Worm (Caenorhabditis elegans): ENCODE results near the gene C35A5.5.

ce11 chrV:10464160-10464559 lies 41.5 kb upstream of the C35A5.5 start:
- TF ChIP-seq ztf-29 (GFP tag; IDR thresholded peaks at IDR 0.05) (no peak), flt-1 (GFP tag; IDR thresholded peaks at IDR 0.05) (no peak), cog-1 (tag; optimal IDR thresholded peaks at IDR 0.05) (no peak), T22C8.4 (GFP tag; IDR thresholded peaks at IDR 0.05) (no peak), med-1 (GFP tag; optimal IDR thresholded peaks at IDR 0.05; ENCODE audit: insufficient read depth) (no peak), tab-1 (GFP tag; IDR thresholded peaks at IDR 0.05) (no peak)
